Worm (Caenorhabditis elegans): ENCODE data around the gene ttr-31.

ttr-31 gene

ce11 chrX:11031047-11031695 lies 22.3 kb upstream of the ttr-31 start (continued):
- TF ChIP-seq lir-3 (tag; optimal IDR thresholded peaks at IDR 0.05; ENCODE audit: poor library complexity) (peak; percentile 86), C04F5.9 (tag; optimal IDR thresholded peaks at IDR 0.05) (peak; percentile 38), egl-13 (tag; optimal IDR thresholded peaks at IDR 0.05) (peak; percentile 91), elt-2 (tag; optimal IDR thresholded peaks at IDR 0.05) (peak; percentile 65), aly-2 (tag; optimal IDR thresholded peaks at IDR 0.05) (peak; percentile 4), vab-15 (tag; optimal IDR thresholded peaks at IDR 0.05) (no peak), tlp-1 (tag; optimal IDR thresholded peaks at IDR 0.05) (no peak), skn-1 (tag; optimal IDR thresholded peaks at IDR 0.05) (peak; percentile 73), dsc-1 (tag; optimal IDR thresholded peaks at IDR 0.05) (peak; percentile 86), ceh-88 (GFP tag; IDR thresholded peaks at IDR 0.05) (peak; percentile 69), egl-27 (tag; optimal IDR thresholded peaks at IDR 0.05) (peak; percentile 63 to 67), nhr-84 (tag; optimal IDR thresholded peaks at IDR 0.05) (no peak), ces-1 (GFP tag; optimal IDR thresholded peaks at IDR 0.05) (no peak), swsn-7 (tag; optimal IDR thresholded peaks at IDR 0.05) (peak; percentile 95), Y116A8C.19 (tag; optimal IDR thresholded peaks at IDR 0.05; ENCODE audit: borderline replicate concordance) (peak; percentile 1), ceh-82 (tag; optimal IDR thresholded peaks at IDR 0.05) (peak; percentile 38 to 77 (median 72)), lin-15B (tag; optimal IDR thresholded peaks at IDR 0.05) (peak; percentile 10), unc-86 (tag; optimal IDR thresholded peaks at IDR 0.05) (peak; percentile 93), ceh-63 (GFP tag; optimal IDR thresholded peaks at IDR 0.05) (peak; percentile 33), pax-3 (tag; optimal IDR thresholded peaks at IDR 0.05) (peak; percentile 72), pag-3 (tag; optimal IDR thresholded peaks at IDR 0.05; ENCODE audit: borderline replicate concordance, insufficient read depth) (peak; percentile 65), nhr-12 (tag; optimal IDR thresholded peaks at IDR 0.05) (no peak), unc-130 (tag; optimal IDR thresholded peaks at IDR 0.05) (peak; percentile 65), lin-39 (tag; optimal IDR thresholded peaks at IDR 0.05) (peak; percentile 36), ceh-90 (tag; optimal IDR thresholded peaks at IDR 0.05) (peak; percentile 51), unc-62 (GFP tag; optimal IDR thresholded peaks at IDR 0.05) (no peak), isw-1 (GFP tag; IDR thresholded peaks at IDR 0.05) (peak; percentile 71), zag-1 (tag; optimal IDR thresholded peaks at IDR 0.05) (peak; percentile 72), nhr-77 (tag; optimal IDR thresholded peaks at IDR 0.05) (peak; percentile 91), pqm-1 (tag; optimal IDR thresholded peaks at IDR 0.05) (no peak), mdl-1 (tag; optimal IDR thresholded peaks at IDR 0.05) (peak; percentile 6 to 79), zip-4 (GFP tag; optimal IDR thresholded peaks at IDR 0.05) (peak; percentile 69), C16A3.4 (tag; optimal IDR thresholded peaks at IDR 0.05) (peak; percentile 88), mef-2 (tag; optimal IDR thresholded peaks at IDR 0.05) (peak; percentile 82), snpc-4 (tag; optimal IDR thresholded peaks at IDR 0.05) (peak; percentile 62), xbp-1 (tag; optimal IDR thresholded peaks at IDR 0.05) (peak; percentile 90), nhr-20 (tag; optimal IDR thresholded peaks at IDR 0.05) (peak; percentile 96), ztf-4 (tag; optimal IDR thresholded peaks at IDR 0.05) (peak; percentile 86), nhr-71 (tag; optimal IDR thresholded peaks at IDR 0.05) (peak; percentile 97), lin-35 (GFP tag; optimal IDR thresholded peaks at IDR 0.05) (peak; percentile 59 to 75), nhr-90 (tag; optimal IDR thresholded peaks at IDR 0.05; ENCODE audit: poor library complexity) (peak; percentile 89), nhr-85 (tag) (peak; percentile 97), sptf-1 (tag; optimal IDR thresholded peaks at IDR 0.05) (no peak), lin-13 (GFP tag; optimal IDR thresholded peaks at IDR 0.05) (peak; percentile 89), alr-1 (tag; optimal IDR thresholded peaks at IDR 0.05; ENCODE audit: borderline replicate concordance) (no peak), fkh-8 (tag; optimal IDR thresholded peaks at IDR 0.05) (peak; percentile 89), nhr-237 (tag; optimal IDR thresholded peaks at IDR 0.05) (peak; percentile 47), unc-98 (GFP tag; IDR thresholded peaks at IDR 0.05) (peak; percentile 56), mep-1 (tag; optimal IDR thresholded peaks at IDR 0.05) (peak; percentile 73), sup-37 (GFP tag; optimal IDR thresholded peaks at IDR 0.05) (peak; percentile 56), mab-9 (GFP tag; IDR thresholded peaks at IDR 0.05) (peak; percentile 72), nhr-11 (tag; optimal IDR thresholded peaks at IDR 0.05) (peak; percentile 76)
